Fruit fly (Drosophila melanogaster): ENCODE measurements around the gene Dis3.

Dis3 gene

dm6 chr3R:24297444-24298146 is 35.6 kb upstream of the Dis3 start:
- no peak for TF ChIP-seq usp (GFP tag; optimal IDR thresholded peaks at IDR 0.05)
- no peak for TF ChIP-seq Mio (GFP tag; optimal IDR thresholded peaks at IDR 0.05)
- TF ChIP-seq dmrt93B (GFP tag; optimal IDR thresholded peaks at IDR 0.05): no peak
- TF ChIP-seq fru (GFP tag; optimal IDR thresholded peaks at IDR 0.05): no peak
- no peak for TF ChIP-seq N (GFP tag; optimal IDR thresholded peaks at IDR 0.05)
- no peak for TF ChIP-seq Abd-B (GFP tag; optimal IDR thresholded peaks at IDR 0.05)

- TF ChIP-seq pan (optimal IDR thresholded peaks at IDR 0.05): no peak
- no peak for TF ChIP-seq Dif (GFP tag; optimal IDR thresholded peaks at IDR 0.05; ENCODE audit: partially characterized antibody)
- TF ChIP-seq Hr78 (GFP tag; optimal IDR thresholded peaks at IDR 0.05): no peak
- no peak for TF ChIP-seq Myc (optimal IDR thresholded peaks at IDR 0.05)
- TF ChIP-seq Hnf4 (GFP tag; optimal IDR thresholded peaks at IDR 0.05): peak; percentile 68
- TF ChIP-seq sv (GFP tag; optimal IDR thresholded peaks at IDR 0.05): no peak
- TF ChIP-seq lola (GFP tag; optimal IDR thresholded peaks at IDR 0.05): no peak
- TF ChIP-seq N (GFP tag; optimal IDR thresholded peaks at IDR 0.05): no peak
- no peak for TF ChIP-seq Abd-B (GFP tag; optimal IDR thresholded peaks at IDR 0.05)
- peak; percentile 64 for TF ChIP-seq h (GFP tag; optimal IDR thresholded peaks at IDR 0.05)
- TF ChIP-seq Sp1 (GFP tag; optimal IDR thresholded peaks at IDR 0.05): peak; percentile 24
- TF ChIP-seq foxo (GFP tag; optimal IDR thresholded peaks at IDR 0.05): peak in 1 of 2 experiments; percentile 61
- peak; percentile 56 for TF ChIP-seq jim (GFP tag; optimal IDR thresholded peaks at IDR 0.05)
- no peak for TF ChIP-seq dl (GFP tag; optimal IDR thresholded peaks at IDR 0.05; ENCODE audit: insufficient read depth in 1 of 2, partially characterized antibody in 2 of 2)
- peak; percentile 14 for TF ChIP-seq GATAd (GFP tag; optimal IDR thresholded peaks at IDR 0.05)
- no peak for TF ChIP-seq usp (GFP tag; optimal IDR thresholded peaks at IDR 0.05)
- peak; percentile 35 for TF ChIP-seq OdsH (GFP tag; optimal IDR thresholded peaks at IDR 0.05)
- TF ChIP-seq ey (GFP tag; optimal IDR thresholded peaks at IDR 0.05): peak; percentile 25
- TF ChIP-seq Mio (GFP tag; optimal IDR thresholded peaks at IDR 0.05): no peak
- TF ChIP-seq psq (GFP tag; optimal IDR thresholded peaks at IDR 0.05): peak; percentile 22
- peak; percentile 36 for TF ChIP-seq dmrt93B (GFP tag; optimal IDR thresholded peaks at IDR 0.05)
- TF ChIP-seq fru (GFP tag; optimal IDR thresholded peaks at IDR 0.05): peak; percentile 44
- TF ChIP-seq Rel (GFP tag; optimal IDR thresholded peaks at IDR 0.05): no peak
- no peak for TF ChIP-seq Rel (tag; optimal IDR thresholded peaks at IDR 0.05)
- TF ChIP-seq dsf (GFP tag; optimal IDR thresholded peaks at IDR 0.05; ENCODE audit: borderline replicate concordance): peak; percentile 56
- no peak for TF ChIP-seq Dfd (GFP tag; optimal IDR thresholded peaks at IDR 0.05)
- no peak for TF ChIP-seq Vsx2 (GFP tag; optimal IDR thresholded peaks at IDR 0.05; ENCODE audit: partially characterized antibody)
- peak; percentile 76 for TF ChIP-seq Jra (GFP tag; optimal IDR thresholded peaks at IDR 0.05)
- TF ChIP-seq CG9705 (GFP tag; optimal IDR thresholded peaks at IDR 0.05): no peak
- no peak for TF ChIP-seq CrebA (GFP tag; optimal IDR thresholded peaks at IDR 0.05; ENCODE audit: borderline replicate concordance)
- no peak for TF ChIP-seq woc (GFP tag; optimal IDR thresholded peaks at IDR 0.05)
- peak; percentile 39 for TF ChIP-seq HLH106 (tag; optimal IDR thresholded peaks at IDR 0.05)
- peak; percentile 80 for TF ChIP-seq tai (GFP tag; optimal IDR thresholded peaks at IDR 0.05)
- peak; percentile 66 for TF ChIP-seq rgr (GFP tag; optimal IDR thresholded peaks at IDR 0.05)
- no peak for TF ChIP-seq sage (GFP tag; optimal IDR thresholded peaks at IDR 0.05)
- TF ChIP-seq Hr83 (GFP tag; optimal IDR thresholded peaks at IDR 0.05; ENCODE audit: poor library complexity, severe bottlenecking): peak; percentile 99
- peak; percentile 47 for TF ChIP-seq br (GFP tag; optimal IDR thresholded peaks at IDR 0.05)
- TF ChIP-seq brk (GFP tag; optimal IDR thresholded peaks at IDR 0.05): peak; percentile 30
- TF ChIP-seq CG32264 (GFP tag; optimal IDR thresholded peaks at IDR 0.05): peak; percentile 9
These were observed 34.7 kb upstream of the Dis3 start for dm6 chr3R:24298534-24298936.

- no peak for TF ChIP-seq fru (GFP tag; optimal IDR thresholded peaks at IDR 0.05)
- TF ChIP-seq CG32264 (GFP tag; optimal IDR thresholded peaks at IDR 0.05): no peak
- peak; percentile 7 for TF ChIP-seq Dif (GFP tag; optimal IDR thresholded peaks at IDR 0.05; ENCODE audit: partially characterized antibody)
- TF ChIP-seq Myc (optimal IDR thresholded peaks at IDR 0.05): no peak
- peak; percentile 29 for TF ChIP-seq Hr83 (GFP tag; optimal IDR thresholded peaks at IDR 0.05; ENCODE audit: poor library complexity, severe bottlenecking)
- no peak for TF ChIP-seq Hr78 (GFP tag; optimal IDR thresholded peaks at IDR 0.05)
- TF ChIP-seq Vsx2 (GFP tag; optimal IDR thresholded peaks at IDR 0.05; ENCODE audit: partially characterized antibody): peak; percentile 19
- no peak for TF ChIP-seq CrebA (GFP tag; optimal IDR thresholded peaks at IDR 0.05; ENCODE audit: borderline replicate concordance)
These were observed 34.1 kb upstream of the Dis3 start for dm6 chr3R:24299148-24299547.

Measured in whole organism, wandering third instar larva.